Fruit fly (Drosophila melanogaster): Measurements from ENCODE around the gene CG13133.

DNA sequence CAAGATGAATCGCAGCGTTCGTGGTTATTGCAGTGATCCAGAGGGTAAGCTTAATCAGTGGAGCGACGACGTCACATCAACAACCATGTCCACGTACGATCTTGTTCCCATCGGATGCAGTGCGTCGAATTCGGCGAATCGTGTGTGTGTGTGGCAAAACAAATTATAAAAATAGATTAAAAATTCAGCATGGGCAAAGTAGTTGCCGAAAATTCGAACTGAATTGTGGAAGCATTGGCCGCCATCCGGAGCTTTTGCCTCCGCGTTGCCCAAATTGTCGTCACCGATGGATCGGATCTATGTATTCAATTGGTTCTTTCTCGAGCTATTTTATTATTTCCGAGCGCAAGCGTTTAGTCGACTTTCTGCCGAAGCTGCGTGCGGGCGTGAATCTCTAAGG, 31.7 kb downstream of the CG13133 start, which contains the start of gene Spn31A:
- TF ChIP-seq bab1 (GFP tag; optimal IDR thresholded peaks at IDR 0.05) (no peak), CG33017 (tag; optimal IDR thresholded peaks at IDR 0.05) (no peak), CG7101 (tag; optimal IDR thresholded peaks at IDR 0.05) (no peak), cic (GFP tag; optimal IDR thresholded peaks at IDR 0.05) (no peak), cnc (optimal IDR thresholded peaks at IDR 0.05) (no peak), CG5204 (GFP tag; optimal IDR thresholded peaks at IDR 0.05) (no peak), CG7045 (GFP tag; optimal IDR thresholded peaks at IDR 0.05) (no peak)
